Worm (Caenorhabditis elegans): ENCODE results near the gene H03A11.13.
A peak's percentile ranks its signal among the peaks of the same experiment; 100 is the strongest.

Gene H03A11.13

ce11 chrX:15200146-15200545 lies 12.9 kb downstream of the H03A11.13 start:
- TF ChIP-seq cnd-1 (tag; optimal IDR thresholded peaks at IDR 0.05) = no peak
- no peak for TF ChIP-seq flh-1 (GFP tag; optimal IDR thresholded peaks at IDR 0.05)
- no peak for TF ChIP-seq nhr-2 (tag; optimal IDR thresholded peaks at IDR 0.05)
- no peak for TF ChIP-seq unc-120 (tag; optimal IDR thresholded peaks at IDR 0.05; ENCODE audit: poor library complexity, severe bottlenecking)
- no peak for TF ChIP-seq unc-39 (tag; optimal IDR thresholded peaks at IDR 0.05)
- no peak for TF ChIP-seq ceh-39 (tag; optimal IDR thresholded peaks at IDR 0.05)
- no peak for TF ChIP-seq snpc-4 (tag; optimal IDR thresholded peaks at IDR 0.05)
- TF ChIP-seq mep-1 (tag; optimal IDR thresholded peaks at IDR 0.05) = no peak
- no peak for TF ChIP-seq ztf-11 (tag; optimal IDR thresholded peaks at IDR 0.05)
- TF ChIP-seq lin-13 (tag; optimal IDR thresholded peaks at IDR 0.05) = no peak
- no peak for TF ChIP-seq nhr-28 (tag; optimal IDR thresholded peaks at IDR 0.05)
- TF ChIP-seq pha-4 (tag; optimal IDR thresholded peaks at IDR 0.05) = no peak
- TF ChIP-seq elt-1 (tag; optimal IDR thresholded peaks at IDR 0.05; ENCODE audit: borderline replicate concordance, insufficient read depth) = no peak
- no peak for TF ChIP-seq zip-8 (tag; optimal IDR thresholded peaks at IDR 0.05)

- TF ChIP-seq unc-39 (tag; optimal IDR thresholded peaks at IDR 0.05) (no peak), ceh-39 (tag; optimal IDR thresholded peaks at IDR 0.05) (no peak), mls-2 (tag; optimal IDR thresholded peaks at IDR 0.05) (no peak), elt-1 (tag; optimal IDR thresholded peaks at IDR 0.05; ENCODE audit: borderline replicate concordance, insufficient read depth) (no peak), mab-5 (tag; optimal IDR thresholded peaks at IDR 0.05) (no peak), unc-120 (tag; optimal IDR thresholded peaks at IDR 0.05; ENCODE audit: poor library complexity, severe bottlenecking) (no peak), tbx-8 (GFP tag; optimal IDR thresholded peaks at IDR 0.05) (no peak), ceh-43 (GFP tag; optimal IDR thresholded peaks at IDR 0.05) (no peak), mep-1 (tag; optimal IDR thresholded peaks at IDR 0.05) (no peak), nhr-28 (tag; optimal IDR thresholded peaks at IDR 0.05) (no peak), drap-1 (GFP tag; optimal IDR thresholded peaks at IDR 0.05) (no peak), ham-2 (GFP tag; optimal IDR thresholded peaks at IDR 0.05) (no peak), blmp-1 (tag; optimal IDR thresholded peaks at IDR 0.05) (no peak), ztf-11 (tag; optimal IDR thresholded peaks at IDR 0.05) (no peak)
Measured at ce11 chrX:15199052-15199451, 14.0 kb downstream of the H03A11.13 start, which contains the start of gene snt-7. Gene snt-7, minus strand, starts transcription at chrX:15199152.

DNA sequence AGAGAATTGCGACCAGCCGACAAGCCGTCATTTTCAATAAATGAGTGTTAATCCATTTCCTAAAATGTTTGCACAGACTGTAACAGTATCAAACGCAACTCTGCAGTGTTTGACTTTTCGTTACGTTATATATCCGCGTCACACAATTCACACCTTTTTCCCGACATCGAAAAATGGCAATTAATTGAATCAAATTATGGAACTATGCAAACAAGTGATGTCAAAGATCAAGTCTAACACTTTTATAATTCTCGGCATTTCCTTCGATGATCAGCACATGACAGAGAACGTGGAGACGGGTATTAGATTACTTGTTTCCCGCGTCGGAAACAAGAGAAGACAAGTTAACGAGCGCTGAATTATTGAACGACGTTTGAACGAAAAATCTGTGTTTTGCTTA lies 18.7 kb downstream of the H03A11.13 start, which contains the start of gene phat-6:
TSS of gene phat-6 (minus strand) at position 101 of the 400 bp plus-strand sequence.
- TF ChIP-seq lin-13 (tag; optimal IDR thresholded peaks at IDR 0.05) = no peak

ce11 chrX:15191370-15191769 lies 21.7 kb downstream of the H03A11.13 start:
- no peak for TF ChIP-seq sptf-1 (tag; optimal IDR thresholded peaks at IDR 0.05)
- TF ChIP-seq zip-8 (tag; optimal IDR thresholded peaks at IDR 0.05) = peak; percentile 62
- no peak for TF ChIP-seq tbx-8 (GFP tag; optimal IDR thresholded peaks at IDR 0.05)
- no peak for TF ChIP-seq mab-5 (tag; optimal IDR thresholded peaks at IDR 0.05)

- TF ChIP-seq ceh-39 (tag; optimal IDR thresholded peaks at IDR 0.05) (no peak), snpc-4 (tag; optimal IDR thresholded peaks at IDR 0.05) (no peak), ham-2 (GFP tag; optimal IDR thresholded peaks at IDR 0.05) (no peak), elt-1 (tag; optimal IDR thresholded peaks at IDR 0.05; ENCODE audit: borderline replicate concordance, insufficient read depth) (no peak), unc-120 (tag; optimal IDR thresholded peaks at IDR 0.05; ENCODE audit: poor library complexity, severe bottlenecking) (no peak)
Measured at ce11 chrX:15189823-15190222, 23.2 kb downstream of the H03A11.13 start, which contains the start of gene T10B10.4. Gene T10B10.4, plus strand, starts transcription at chrX:15190123.

DNA sequence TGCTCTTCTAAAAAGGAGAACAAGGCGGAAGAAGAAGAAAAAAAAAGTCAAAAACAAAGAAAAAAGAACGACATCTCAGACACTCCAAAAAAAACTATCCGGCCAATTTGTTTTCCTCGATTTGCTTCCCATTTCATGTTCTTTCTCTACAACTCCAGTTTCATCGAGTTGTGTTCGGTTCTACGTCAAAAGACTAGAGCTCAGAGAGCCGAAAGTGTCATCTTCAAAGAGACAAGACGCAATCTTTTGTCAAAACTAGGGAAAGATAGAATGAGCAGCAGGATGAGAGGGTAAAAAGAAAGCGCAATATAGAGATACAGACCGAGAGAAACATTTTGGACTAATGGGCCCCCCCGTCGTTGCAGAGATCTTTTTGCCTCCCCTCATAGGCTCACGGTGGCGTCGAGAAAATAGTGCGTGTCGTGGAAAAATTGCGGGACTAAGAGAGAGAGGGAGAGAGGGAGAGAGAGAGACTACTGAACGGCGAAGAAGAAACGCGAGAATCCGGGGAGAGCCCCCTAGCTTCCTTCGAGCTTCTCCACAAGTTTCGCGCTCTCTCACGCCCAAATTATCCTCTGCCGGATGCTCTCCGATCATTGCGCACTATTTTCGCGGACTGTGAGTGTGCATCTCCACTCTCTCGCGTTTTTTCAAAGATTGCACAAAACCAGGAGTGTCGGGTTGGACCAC lies 23.9 kb downstream of the H03A11.13 start:
- TF ChIP-seq ceh-39 (tag; optimal IDR thresholded peaks at IDR 0.05) = no peak
- peak; percentile 65 for TF ChIP-seq hlh-1 (tag; optimal IDR thresholded peaks at IDR 0.05)
- TF ChIP-seq drap-1 (GFP tag; optimal IDR thresholded peaks at IDR 0.05) = peak; percentile 29
- TF ChIP-seq lin-13 (tag; optimal IDR thresholded peaks at IDR 0.05) = no peak
- no peak for TF ChIP-seq unc-39 (tag; optimal IDR thresholded peaks at IDR 0.05)
- TF ChIP-seq unc-62 (GFP tag; optimal IDR thresholded peaks at IDR 0.05) = peak; percentile 72
- peak; percentile 73 for TF ChIP-seq ces-1 (GFP tag; optimal IDR thresholded peaks at IDR 0.05)
- peak; percentile 89 for TF ChIP-seq unc-120 (tag; optimal IDR thresholded peaks at IDR 0.05; ENCODE audit: poor library complexity, severe bottlenecking)
- peak; percentile 4 for TF ChIP-seq ztf-11 (tag; optimal IDR thresholded peaks at IDR 0.05)
- no peak for TF ChIP-seq tbx-8 (GFP tag; optimal IDR thresholded peaks at IDR 0.05)
- peak; percentile 4 for TF ChIP-seq mab-5 (tag; optimal IDR thresholded peaks at IDR 0.05)
- peak; percentile 40 for TF ChIP-seq mls-2 (tag; optimal IDR thresholded peaks at IDR 0.05)
- peak; percentile 67 for TF ChIP-seq sptf-1 (tag; optimal IDR thresholded peaks at IDR 0.05)
